Worm (Caenorhabditis elegans) whole organism, L1 larva: ENCODE measurements around the gene C48B4.10.

ENCODE experiments used
- C16A3.4 ChIP-seq: fragments of 150-350 bp; optimal IDR thresholded peaks from 2 replicates; lab custom pipeline; 2014; ENCODE audit warnings: missing biosample characterization, missing genetic modification characterization
- Y116A8C.19 ChIP-seq: sonication (generic microtip); optimal IDR thresholded peaks from 2 replicates; lab custom pipeline; 2016; ENCODE audit warnings: missing compliant biosample characterization, missing genetic modification characterization, borderline replicate concordance
- alr-1 ChIP-seq: fragments of 200-800 bp; sonication (Bioruptor generic); optimal IDR thresholded peaks from 2 replicates; lab custom pipeline; 2018; ENCODE audit warnings: borderline replicate concordance, mild to moderate bottlenecking, missing genetic modification characterization, missing compliant biosample characterization
- blmp-1 ChIP-seq: fragments of 150-350 bp; optimal IDR thresholded peaks from 2 replicates; lab custom pipeline; 2014; ENCODE audit warnings: missing biosample characterization, missing genetic modification characterization
- ceh-63 ChIP-seq: fragments of 200-800 bp; sonication (Bioruptor generic); optimal IDR thresholded peaks from 2 replicates; lab custom pipeline; 2018; ENCODE audit warnings: mild to moderate bottlenecking, missing genetic modification characterization, missing compliant biosample characterization
- ceh-8 ChIP-seq: fragments of 200-800 bp; sonication (Bioruptor generic); optimal IDR thresholded peaks from 2 replicates; lab custom pipeline; 2018; ENCODE audit warnings: mild to moderate bottlenecking, missing genetic modification characterization, moderate library complexity, missing compliant biosample characterization
- ceh-82 ChIP-seq, 3 experiments: fragments of 150-350 bp in 1 of 3; sonication (generic microtip) in 2 of 3; optimal IDR thresholded peaks; 2 replicates each; lab custom pipeline; 2014 to 2017; ENCODE audit warnings: missing biosample characterization in 3 of 3, missing genetic modification characterization in 3 of 3
- ceh-88 ChIP-seq: fragments of 200-800 bp; sonication (Bioruptor generic); IDR thresholded peaks from 2 replicates; pipeline ENCODE4 v1.3.6; 2022; ENCODE audit warnings: missing genetic modification characterization, missing compliant biosample characterization
- ceh-90 ChIP-seq: sonication (generic microtip); optimal IDR thresholded peaks from 2 replicates; lab custom pipeline; 2016; ENCODE audit warnings: missing genetic modification characterization, missing compliant biosample characterization
- ces-1 ChIP-seq: fragments of 150-350 bp; optimal IDR thresholded peaks from 2 replicates; lab custom pipeline; 2014; ENCODE audit warnings: missing biosample characterization, missing genetic modification reagents, missing genetic modification characterization
- dsc-1 ChIP-seq: sonication (generic microtip); optimal IDR thresholded peaks from 2 replicates; lab custom pipeline; 2016; ENCODE audit warnings: mild to moderate bottlenecking, missing genetic modification characterization, missing compliant biosample characterization
- efl-3 ChIP-seq: fragments of 200-800 bp; sonication (Bioruptor generic); optimal IDR thresholded peaks from 2 replicates; lab custom pipeline; 2018; ENCODE audit warnings: mild to moderate bottlenecking, missing genetic modification characterization, missing compliant biosample characterization
- egl-13 ChIP-seq: sonication (generic microtip); optimal IDR thresholded peaks from 2 replicates; lab custom pipeline; 2016; ENCODE audit warnings: missing genotype, missing genetic modification reagents, missing genetic modification characterization, missing compliant biosample characterization
- egl-27 ChIP-seq, 2 experiments: fragments of 150-350 bp in 1 of 2; sonication (generic microtip); optimal IDR thresholded peaks; 3 replicates each; lab custom pipeline; 2017 to 2018; ENCODE audit warnings: missing biosample characterization in 2 of 2, missing genetic modification characterization in 2 of 2, missing genetic modification reagents in 2 of 2
- ets-5 ChIP-seq: fragments of 200-800 bp; sonication (Bioruptor generic); IDR thresholded peaks from 2 replicates; pipeline ENCODE4 v1.3.6; 2022; ENCODE audit warnings: missing genetic modification characterization, missing compliant biosample characterization
- fkh-10 ChIP-seq: sonication (generic microtip); optimal IDR thresholded peaks from 2 replicates; lab custom pipeline; 2017; ENCODE audit warnings: missing biosample characterization, missing genetic modification reagents, missing genetic modification characterization
- fkh-8 ChIP-seq: sonication (generic microtip); optimal IDR thresholded peaks from 2 replicates; lab custom pipeline; 2016; ENCODE audit warnings: mild to moderate bottlenecking, missing genetic modification characterization, missing compliant biosample characterization
- fos-1 ChIP-seq: fragments of 150-350 bp; optimal IDR thresholded peaks from 2 replicates; lab custom pipeline; 2014; ENCODE audit warnings: missing biosample characterization, missing genetic modification characterization
- grh-1 ChIP-seq: fragments of 200-800 bp; sonication (Bioruptor generic); IDR thresholded peaks from 2 replicates; pipeline ENCODE4 v1.3.6; 2022; ENCODE audit warnings: missing genetic modification reagents, missing genetic modification characterization, missing compliant biosample characterization
- hpl-2 ChIP-seq: fragments of 150-350 bp; optimal IDR thresholded peaks from 2 replicates; lab custom pipeline; 2014; ENCODE audit warnings: missing biosample characterization, missing genetic modification reagents, missing genetic modification characterization
- irx-1 ChIP-seq: sonication (generic microtip); optimal IDR thresholded peaks from 2 replicates; lab custom pipeline; 2016; ENCODE audit warnings: missing genetic modification characterization, missing compliant biosample characterization
- isw-1 ChIP-seq: fragments of 200-800 bp; sonication (Bioruptor generic); IDR thresholded peaks from 2 replicates; pipeline ENCODE4 v1.3.6; 2022; ENCODE audit warnings: missing genetic modification characterization, missing compliant biosample characterization
- jun-1 ChIP-seq: fragments of 150-350 bp; optimal IDR thresholded peaks from 2 replicates; lab custom pipeline; 2014; ENCODE audit warnings: missing biosample characterization, missing genetic modification reagents, missing genetic modification characterization
- lin-35 ChIP-seq, 2 experiments: fragments of 150-350 bp; optimal IDR thresholded peaks; 2 replicates each; lab custom pipeline; 2014; ENCODE audit warnings: missing biosample characterization in 2 of 2, missing genetic modification characterization in 2 of 2, missing genetic modification reagents in 2 of 2
- lin-39 ChIP-seq: fragments of 150-350 bp; optimal IDR thresholded peaks from 2 replicates; lab custom pipeline; 2014; ENCODE audit warnings: missing biosample characterization, missing genetic modification reagents, missing genetic modification characterization
- lsy-2 ChIP-seq, 2 experiments: fragments of 150-350 bp; optimal IDR thresholded peaks; 2 replicates each; lab custom pipeline; 2014; ENCODE audit warnings: missing biosample characterization in 2 of 2, missing genetic modification characterization in 2 of 2
- mab-9 ChIP-seq: fragments of 200-800 bp; sonication (Bioruptor generic); IDR thresholded peaks from 2 replicates; pipeline ENCODE4 v1.3.6; 2022; ENCODE audit warnings: missing genetic modification reagents, missing genetic modification characterization, missing compliant biosample characterization
- mdl-1 ChIP-seq, 2 experiments: fragments of 150-350 bp; optimal IDR thresholded peaks; 2 replicates each; lab custom pipeline; 2014 to 2017; ENCODE audit warnings: missing biosample characterization in 2 of 2, missing genetic modification characterization in 2 of 2, inconsistent platforms in 1 of 2
- mef-2 ChIP-seq: fragments of 150-350 bp; optimal IDR thresholded peaks from 2 replicates; lab custom pipeline; 2014; ENCODE audit warnings: missing biosample characterization, missing genetic modification characterization
- mep-1 ChIP-seq: fragments of 150-350 bp; optimal IDR thresholded peaks from 2 replicates; lab custom pipeline; 2014; ENCODE audit warnings: missing biosample characterization, missing genetic modification characterization
- nhr-12 ChIP-seq: sonication (generic microtip); optimal IDR thresholded peaks from 2 replicates; lab custom pipeline; 2017; ENCODE audit warnings: missing biosample characterization, missing genetic modification characterization
- nhr-237 ChIP-seq: fragments of 150-350 bp; optimal IDR thresholded peaks from 2 replicates; lab custom pipeline; 2014; ENCODE audit warnings: missing biosample characterization, missing genetic modification characterization
- nhr-28 ChIP-seq: fragments of 150-350 bp; optimal IDR thresholded peaks from 2 replicates; lab custom pipeline; 2014; ENCODE audit warnings: missing biosample characterization, missing genetic modification characterization
- nhr-47 ChIP-seq: sonication (generic microtip); optimal IDR thresholded peaks from 2 replicates; lab custom pipeline; 2016; ENCODE audit warnings: mild to moderate bottlenecking, missing genetic modification characterization, moderate library complexity, missing compliant biosample characterization
- nhr-71 ChIP-seq: sonication (generic microtip); optimal IDR thresholded peaks from 2 replicates; lab custom pipeline; 2016; ENCODE audit warnings: mild to moderate bottlenecking, missing genetic modification characterization, moderate library complexity, missing compliant biosample characterization
- nhr-76 ChIP-seq: sonication (generic microtip); optimal IDR thresholded peaks from 2 replicates; lab custom pipeline; 2017; ENCODE audit warnings: missing biosample characterization, missing genetic modification characterization
- nhr-85 ChIP-seq: sonication (generic microtip); peaks from one replicate; lab custom pipeline; 2016; ENCODE audit warnings: missing genetic modification characterization, inconsistent platforms, missing compliant biosample characterization
- nhr-90 ChIP-seq: sonication (generic microtip); optimal IDR thresholded peaks from 2 replicates; lab custom pipeline; 2016; ENCODE audit warnings: mild to moderate bottlenecking, missing genetic modification characterization, missing compliant biosample characterization; ENCODE audit not compliant: poor library complexity
- pag-3 ChIP-seq: sonication (generic microtip); optimal IDR thresholded peaks from 2 replicates; lab custom pipeline; 2017; ENCODE audit warnings: missing genetic modification characterization, mild to moderate bottlenecking, missing compliant biosample characterization, antibody characterized with exemption, borderline replicate concordance; ENCODE audit not compliant: insufficient read depth
- pax-3 ChIP-seq: fragments of 200-800 bp; sonication (Bioruptor generic); optimal IDR thresholded peaks from 2 replicates; lab custom pipeline; 2018; ENCODE audit warnings: mild to moderate bottlenecking, missing genetic modification characterization, moderate library complexity, missing compliant biosample characterization
- rnt-1 ChIP-seq: sonication (generic microtip); optimal IDR thresholded peaks from 2 replicates; lab custom pipeline; 2016; ENCODE audit warnings: mild to moderate bottlenecking, missing genetic modification characterization, moderate library complexity, missing compliant biosample characterization
- sox-4 ChIP-seq: sonication (generic microtip); optimal IDR thresholded peaks from 2 replicates; lab custom pipeline; 2016; ENCODE audit warnings: missing genetic modification characterization, missing compliant biosample characterization
- sptf-1 ChIP-seq: fragments of 150-350 bp; optimal IDR thresholded peaks from 2 replicates; lab custom pipeline; 2014; ENCODE audit warnings: missing biosample characterization, missing genetic modification characterization
- sup-37 ChIP-seq: fragments of 200-800 bp; sonication (Bioruptor generic); optimal IDR thresholded peaks from 2 replicates; lab custom pipeline; 2018; ENCODE audit warnings: mild to moderate bottlenecking, missing genetic modification characterization, missing compliant biosample characterization
- swsn-7 ChIP-seq: sonication (generic microtip); optimal IDR thresholded peaks from 2 replicates; lab custom pipeline; 2016; ENCODE audit warnings: missing genetic modification characterization, missing compliant biosample characterization
- unc-130 ChIP-seq: fragments of 150-350 bp; optimal IDR thresholded peaks from 2 replicates; lab custom pipeline; 2017; ENCODE audit warnings: missing biosample characterization, missing genetic modification characterization, inconsistent platforms
- unc-62 ChIP-seq: fragments of 150-350 bp; optimal IDR thresholded peaks from 2 replicates; lab custom pipeline; 2014; ENCODE audit warnings: missing biosample characterization, missing genetic modification reagents, missing genetic modification characterization
- unc-86 ChIP-seq: sonication (generic microtip); optimal IDR thresholded peaks from 2 replicates; lab custom pipeline; 2016; ENCODE audit warnings: missing genetic modification characterization, missing compliant biosample characterization
- xbp-1 ChIP-seq: sonication (generic microtip); optimal IDR thresholded peaks from 2 replicates; lab custom pipeline; 2016; ENCODE audit warnings: missing genetic modification characterization, missing compliant biosample characterization
- zag-1 ChIP-seq: fragments of 150-350 bp; optimal IDR thresholded peaks from 2 replicates; lab custom pipeline; 2014; ENCODE audit warnings: missing biosample characterization, missing genetic modification characterization
- ztf-11 ChIP-seq, 2 experiments: sonication (generic microtip); optimal IDR thresholded peaks; 2 replicates each; lab custom pipeline; 2016 to 2017; ENCODE audit warnings: missing genetic modification characterization in 2 of 2, missing biosample characterization in 1 of 2, missing compliant biosample characterization in 1 of 2

C48B4.10 gene

ce11 chrIII:9580039-9580891 lies 16.0 kb upstream of the C48B4.10 start, which contains the start of gene ced-7:
ced-7 (minus strand) TSS chrIII:9580089.
- TF ChIP-seq nhr-47 (peak; percentile 11), swsn-7 (tag; lab: Kevin White, UChicago) (no peak), ceh-8 (no peak), lin-39 (no peak), nhr-12 (no peak), lsy-2 (tag; optimal IDR thresholded peaks at IDR 0.05; lab: Kevin White, UChicago) (peak; percentile 26 to 52), ceh-82 (tag; optimal IDR thresholded peaks at IDR 0.05; lab: Kevin White, UChicago) (no peak), lin-35 (GFP tag; optimal IDR thresholded peaks at IDR 0.05; lab: Kevin White, UChicago) (peak; percentile 15 to 37), nhr-76 (tag; lab: Kevin White, UChicago) (no peak), rnt-1 (no peak), mab-9 (GFP tag; lab: Robert Waterston, UW) (no peak), ces-1 (GFP tag; lab: Kevin White, UChicago) (no peak), zag-1 (tag; lab: Kevin White, UChicago) (no peak), nhr-28 (tag; lab: Kevin White, UChicago) (no peak), egl-27 (tag; optimal IDR thresholded peaks at IDR 0.05; lab: Kevin White, UChicago) (no peak), pax-3 (no peak), fkh-10 (GFP tag; lab: Kevin White, UChicago) (no peak), ceh-63 (GFP tag; lab: Kevin White, UChicago) (no peak), alr-1 (tag; lab: Kevin White, UChicago) (no peak), grh-1 (GFP tag; lab: Robert Waterston, UW) (no peak), pag-3 (tag; lab: Kevin White, UChicago) (no peak), blmp-1 (tag; lab: Kevin White, UChicago) (peak; percentile 57), fkh-8 (tag; lab: Kevin White, UChicago) (peak; percentile 75), sptf-1 (tag; lab: Kevin White, UChicago) (no peak), irx-1 (tag; lab: Kevin White, UChicago) (no peak), ztf-11 (tag; optimal IDR thresholded peaks at IDR 0.05; lab: Kevin White, UChicago) (no peak), unc-86 (tag; lab: Kevin White, UChicago) (peak; percentile 22), fos-1 (tag; lab: Kevin White, UChicago) (no peak), ets-5 (GFP tag; lab: Robert Waterston, UW) (no peak), dsc-1 (no peak), nhr-85 (tag; lab: Kevin White, UChicago) (peak; percentile 14), Y116A8C.19 (tag; lab: Kevin White, UChicago) (no peak), nhr-90 (tag; lab: Kevin White, UChicago) (no peak), isw-1 (no peak), nhr-237 (tag; lab: Kevin White, UChicago) (no peak), ceh-88 (GFP tag; lab: Robert Waterston, UW) (no peak), unc-130 (tag; lab: Kevin White, UChicago) (no peak), unc-62 (GFP tag; lab: Kevin White, UChicago) (no peak), xbp-1 (tag; lab: Kevin White, UChicago) (no peak), nhr-71 (tag; lab: Kevin White, UChicago) (peak; percentile 46), mef-2 (tag; lab: Kevin White, UChicago) (no peak), C16A3.4 (tag; lab: Kevin White, UChicago) (peak; percentile 42), mdl-1 (tag; optimal IDR thresholded peaks at IDR 0.05; lab: Kevin White, UChicago) (no peak), jun-1 (no peak), hpl-2 (GFP tag; lab: Kevin White, UChicago) (no peak), egl-13 (tag; lab: Kevin White, UChicago) (no peak), sox-4 (tag; lab: Kevin White, UChicago) (no peak), efl-3 (GFP tag; lab: Kevin White, UChicago) (no peak), ceh-90 (tag; lab: Kevin White, UChicago) (no peak), sup-37 (no peak), mep-1 (tag; lab: Kevin White, UChicago) (no peak)
